Worm (Caenorhabditis elegans): Measurements from ENCODE around the gene E02C12.11.

E02C12.11 gene

DNA sequence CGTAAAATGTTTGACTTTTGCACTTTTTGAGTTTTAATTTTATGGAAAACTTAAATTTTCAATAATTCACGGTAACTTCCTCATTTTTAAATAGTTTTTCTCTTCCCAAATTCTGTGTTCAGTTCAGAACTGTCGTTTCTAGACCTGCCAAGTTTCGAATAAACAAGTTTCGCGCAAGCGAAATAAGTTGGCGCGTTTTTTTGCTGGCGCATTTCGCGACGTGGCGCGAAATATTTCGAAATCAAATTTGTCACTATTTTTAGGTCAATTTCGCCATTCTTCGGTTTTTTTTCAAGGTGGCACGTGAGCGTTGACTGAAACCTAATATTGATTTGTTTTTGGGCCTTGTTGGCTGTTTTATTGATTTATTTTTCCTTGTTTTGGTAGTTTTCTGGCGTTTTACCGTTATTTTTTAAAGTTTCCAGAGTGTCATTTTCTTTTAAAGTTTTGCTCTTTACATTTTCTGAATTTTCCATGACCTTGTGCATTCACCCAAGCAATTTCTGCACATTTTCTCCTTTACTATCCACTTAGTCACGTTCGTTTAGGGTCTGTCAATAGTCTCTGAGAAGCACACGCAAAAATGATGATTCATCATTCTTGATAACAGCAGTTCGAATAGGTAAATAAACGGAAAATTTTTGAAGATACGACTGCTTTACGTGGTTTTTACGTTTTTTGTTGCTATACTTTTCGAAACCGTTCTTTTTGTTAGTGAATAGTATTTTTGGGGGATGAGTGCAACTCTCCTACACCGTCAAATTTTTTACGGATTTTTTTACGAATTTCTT, 3.0 kb upstream of the E02C12.11 start:
- TF ChIP-seq unc-62 (GFP tag; optimal IDR thresholded peaks at IDR 0.05): no peak

- TF ChIP-seq unc-62 (GFP tag; optimal IDR thresholded peaks at IDR 0.05): no peak
These were observed 2.2 kb upstream of the E02C12.11 start, which contains the start of gene E02C12.12 for ce11 chrV:9381846-9382363. Gene E02C12.12 (minus strand): TSS chrV:9382313.

ce11 chrV:9378335-9378734, 1.4 kb downstream of the E02C12.11 start, which contains the start of gene E02C12.10:
Gene E02C12.10 (minus strand): TSS chrV:9378409.
- no peak for TF ChIP-seq unc-62 (GFP tag; optimal IDR thresholded peaks at IDR 0.05)

ce11 chrV:9376417-9376816, 3.3 kb downstream of the E02C12.11 start, which contains the start of gene E02C12.19:
Gene E02C12.19 (minus strand): TSS chrV:9376517.
- TF ChIP-seq unc-62 (GFP tag; optimal IDR thresholded peaks at IDR 0.05): no peak

DNA sequence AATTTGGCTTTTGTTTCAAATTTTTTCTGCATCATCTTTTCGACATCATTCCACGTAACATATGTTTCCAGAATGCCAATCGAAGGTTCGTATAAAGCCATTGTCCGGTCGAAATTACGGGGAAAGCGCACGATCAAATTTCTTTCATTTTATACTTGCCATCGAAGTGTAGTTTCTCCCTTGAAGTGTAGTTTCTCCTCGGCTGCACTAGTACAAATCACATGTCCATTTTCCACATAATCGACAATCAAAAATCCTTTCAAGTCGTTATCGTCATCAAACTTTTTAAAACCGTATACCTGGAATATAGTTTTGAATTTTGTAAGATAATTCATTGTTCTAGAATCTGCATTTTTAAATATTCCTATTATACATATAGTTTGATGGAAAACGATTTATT, 4.3 kb downstream of the E02C12.11 start, which contains the start of gene E02C12.9:
TSS of gene E02C12.9 (minus strand) at position 101 of the 400 bp plus-strand sequence.
- TF ChIP-seq unc-62 (GFP tag; optimal IDR thresholded peaks at IDR 0.05): no peak

DNA sequence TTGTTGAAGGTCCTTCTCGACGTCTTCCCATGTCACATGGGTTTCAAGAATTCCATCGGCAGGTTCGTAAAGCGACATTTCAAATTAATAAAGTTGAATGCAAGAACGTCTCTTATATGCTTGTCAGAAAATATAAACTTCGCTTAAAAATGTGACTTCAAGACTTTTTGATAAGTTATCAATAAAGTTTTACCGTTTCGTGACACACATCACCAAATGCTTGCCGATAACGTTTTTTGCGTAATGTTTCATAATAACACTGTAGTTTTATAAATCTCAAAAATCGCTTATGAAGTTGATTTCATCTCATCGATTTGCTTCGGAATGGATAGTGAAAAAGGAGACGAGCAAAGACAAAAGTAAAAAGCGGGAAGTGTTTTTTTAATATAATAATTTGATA, 6.2 kb downstream of the E02C12.11 start, which contains the start of gene E02C12.8:
TSS of gene E02C12.8 (minus strand) at position 141 of the 400 bp plus-strand sequence.
- TF ChIP-seq unc-62 (GFP tag; optimal IDR thresholded peaks at IDR 0.05): no peak

DNA sequence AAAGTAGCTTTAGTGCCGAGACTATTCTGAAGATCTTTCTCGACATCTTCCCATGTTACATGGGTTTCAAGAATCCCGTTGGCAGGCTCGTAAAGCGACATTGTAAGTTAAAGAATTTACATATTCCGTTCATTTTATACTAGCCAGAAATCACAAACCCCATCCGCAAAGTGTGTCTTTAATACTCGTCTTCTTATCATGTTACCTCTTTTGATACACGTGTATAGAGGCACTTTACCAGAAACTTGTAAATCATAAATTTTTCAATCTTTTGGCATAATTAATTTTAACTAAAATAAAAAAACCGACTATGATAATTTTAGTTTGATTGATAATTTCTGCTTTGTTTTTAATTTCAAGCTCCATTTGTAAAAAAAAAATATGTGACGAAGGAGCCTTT, 8.7 kb downstream of the E02C12.11 start, which contains the start of gene E02C12.6:
TSS of gene E02C12.6 (minus strand) at position 101 of the 400 bp plus-strand sequence.
- TF ChIP-seq unc-62 (GFP tag; optimal IDR thresholded peaks at IDR 0.05): no peak

DNA sequence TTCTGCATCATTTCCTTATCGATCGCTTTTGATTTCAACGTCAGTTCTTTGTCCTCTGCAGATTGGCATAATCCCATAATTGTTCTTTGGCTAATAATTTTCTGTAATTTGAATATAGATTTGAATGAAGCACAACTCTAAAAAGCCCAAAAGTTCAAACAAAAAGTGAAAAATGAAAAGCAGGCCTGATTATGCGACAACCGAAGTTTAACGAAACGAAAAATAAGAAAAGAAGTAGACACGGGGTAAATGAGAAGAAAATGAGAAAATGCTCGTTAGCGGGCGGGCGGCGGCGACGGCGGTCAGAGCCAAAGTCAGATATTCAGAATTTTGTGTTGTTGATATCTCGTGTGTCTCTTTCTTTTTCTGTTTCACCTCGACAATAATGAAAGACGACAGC, 20.0 kb downstream of the E02C12.11 start, which contains the start of gene gpa-3:
TSS of gene gpa-3 (minus strand) at position 101 of the 400 bp plus-strand sequence.
- no peak for TF ChIP-seq unc-62 (GFP tag; optimal IDR thresholded peaks at IDR 0.05)

- no peak for TF ChIP-seq unc-62 (GFP tag; optimal IDR thresholded peaks at IDR 0.05)
These were observed 23.4 kb downstream of the E02C12.11 start, which contains the start of gene ttr-49 for ce11 chrV:9356345-9356744. Gene ttr-49 (minus strand): TSS chrV:9356515.

- no peak for TF ChIP-seq unc-62 (GFP tag; optimal IDR thresholded peaks at IDR 0.05)
These were observed 24.3 kb downstream of the E02C12.11 start, which contains the start of gene ttr-40 for ce11 chrV:9355371-9355770. Gene ttr-40 (minus strand): TSS chrV:9355471.

- no peak for TF ChIP-seq unc-62 (GFP tag; optimal IDR thresholded peaks at IDR 0.05)
These were observed 26.8 kb downstream of the E02C12.11 start, which contains the start of gene srx-46 for ce11 chrV:9352947-9353346. Gene srx-46 (plus strand): TSS chrV:9353247.

DNA sequence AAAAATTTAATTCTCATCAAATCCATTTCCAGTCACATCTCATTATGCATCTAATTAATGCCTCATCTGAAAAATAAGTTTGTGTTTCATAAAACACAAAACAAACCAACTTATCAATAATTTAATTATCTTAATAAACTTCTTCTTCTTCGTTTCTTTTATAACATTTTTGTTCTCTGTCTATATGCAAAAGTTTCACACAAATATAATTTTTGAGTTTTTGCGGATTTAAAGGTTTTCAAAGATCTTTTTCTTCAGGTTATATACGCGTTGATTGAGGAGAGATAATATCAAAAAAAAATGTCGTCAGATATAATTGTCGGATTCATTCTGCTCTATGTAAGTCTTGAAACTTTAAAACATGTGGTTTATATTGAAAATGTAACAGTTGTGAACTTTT, 30.0 kb downstream of the E02C12.11 start, which contains the start of gene srx-47:
TSS of gene srx-47 (plus strand) at position 301 of the 400 bp plus-strand sequence.
- no peak for TF ChIP-seq unc-62 (GFP tag; optimal IDR thresholded peaks at IDR 0.05)

ce11 chrV:9346804-9347203, 32.9 kb downstream of the E02C12.11 start, which contains the start of the genes K07B1.7 and try-5:
Gene K07B1.7 (minus strand): TSS chrV:9346962.
Gene try-5 (plus strand): TSS chrV:9347044.
- no peak for TF ChIP-seq unc-62 (GFP tag; optimal IDR thresholded peaks at IDR 0.05)

- TF ChIP-seq unc-62 (GFP tag; optimal IDR thresholded peaks at IDR 0.05): no peak
These were observed 35.8 kb downstream of the E02C12.11 start, which contains the start of gene tos-1 for ce11 chrV:9343629-9344624. Gene tos-1 (minus strand): TSS chrV:9344203.
